Fruit fly (Drosophila melanogaster) whole organism, embryonic: ENCODE results near the gene CG32087.

Experiments
- CG10147 ChIP-seq: fragments of 200-800 bp; sonication (Bioruptor generic); optimal IDR thresholded peaks from 2 replicates; lab custom pipeline; 2019; ENCODE audit warnings: missing biosample characterization, mild to moderate bottlenecking, missing genetic modification characterization, moderate library complexity
- CG10209 ChIP-seq: fragments of 200-800 bp; sonication (Bioruptor generic); optimal IDR thresholded peaks from 3 replicates; lab custom pipeline; 2017; ENCODE audit warnings: missing biosample characterization, mild to moderate bottlenecking, missing genetic modification characterization, missing genetic modification reagents
- CG10959 ChIP-seq: fragments of 200-800 bp; sonication (Bioruptor generic); IDR thresholded peaks from 2 replicates; pipeline ENCODE4 v1.3.6; 2022; ENCODE audit warnings: missing biosample characterization, missing genetic modification characterization
- CG11504 ChIP-seq: fragments of 200-800 bp; sonication (Bioruptor generic); optimal IDR thresholded peaks from 3 replicates; lab custom pipeline; 2019; ENCODE audit warnings: missing biosample characterization, mild to moderate bottlenecking, missing genetic modification characterization, moderate library complexity
- CG12236 ChIP-seq: fragments of 200-800 bp; sonication (Bioruptor generic); optimal IDR thresholded peaks from 2 replicates; lab custom pipeline; 2016; ENCODE audit warnings: missing biosample characterization, missing genetic modification characterization
- CG12942 ChIP-seq: fragments of 200-800 bp; sonication (Bioruptor generic); optimal IDR thresholded peaks from 3 replicates; lab custom pipeline; 2016; ENCODE audit warnings: missing biosample characterization, missing genetic modification characterization
- CG13624 ChIP-seq: fragments of 200-800 bp; sonication (Bioruptor generic); optimal IDR thresholded peaks from 2 replicates; lab custom pipeline; 2016; ENCODE audit warnings: missing biosample characterization, missing genetic modification characterization
- CG15011 ChIP-seq: fragments of 200-800 bp; sonication (Bioruptor generic); optimal IDR thresholded peaks from 3 replicates; lab custom pipeline; 2018; ENCODE audit warnings: missing biosample characterization, mild to moderate bottlenecking, missing genetic modification characterization
- CG17568 ChIP-seq: fragments of 200-800 bp; sonication (Bioruptor generic); optimal IDR thresholded peaks from 2 replicates; lab custom pipeline; 2018; ENCODE audit warnings: missing biosample characterization, mild to moderate bottlenecking, missing genetic modification characterization, moderate library complexity
- CG30020 ChIP-seq: fragments of 200-800 bp; optimal IDR thresholded peaks from 2 replicates; lab custom pipeline; 2019; ENCODE audit warnings: missing biosample characterization, mild to moderate bottlenecking, missing genetic modification characterization, moderate library complexity
- CG3065 ChIP-seq: fragments of 200-800 bp; sonication (Bioruptor generic); optimal IDR thresholded peaks from 2 replicates; lab custom pipeline; 2016; ENCODE audit warnings: missing biosample characterization, missing genetic modification characterization
- CG33557 ChIP-seq: fragments of 200-800 bp; sonication (Bioruptor generic); optimal IDR thresholded peaks from 2 replicates; lab custom pipeline; 2019; ENCODE audit warnings: missing biosample characterization, mild to moderate bottlenecking, missing genetic modification characterization, moderate library complexity
- CG34224 ChIP-seq: fragments of 200-800 bp; sonication (Bioruptor generic); IDR thresholded peaks from 3 replicates; pipeline ENCODE4 v1.3.6; 2022; ENCODE audit warnings: missing biosample characterization, missing genetic modification characterization; ENCODE audit not compliant: partially characterized antibody
- CG4404 ChIP-seq: fragments of 200-800 bp; sonication (Bioruptor generic); IDR thresholded peaks from 2 replicates; pipeline ENCODE4 v1.3.6; 2022; ENCODE audit warnings: missing biosample characterization, missing genetic modification characterization
- CG8359 ChIP-seq: fragments of 200-800 bp; sonication (Bioruptor generic); optimal IDR thresholded peaks from 2 replicates; lab custom pipeline; 2017; ENCODE audit warnings: missing biosample characterization, mild to moderate bottlenecking, missing genetic modification characterization, borderline replicate concordance
- Dll ChIP-seq: fragments of 200-800 bp; sonication (Bioruptor generic); IDR thresholded peaks from 4 replicates; pipeline ENCODE4 v1.3.6; 2022; ENCODE audit warnings: missing biosample characterization, missing genetic modification characterization; ENCODE audit not compliant: partially characterized antibody
- Dp ChIP-seq: fragments of 200-800 bp; sonication (Bioruptor generic); optimal IDR thresholded peaks from 2 replicates; lab custom pipeline; 2018; ENCODE audit warnings: missing biosample characterization, mild to moderate bottlenecking, missing genetic modification characterization, moderate library complexity
- Ets97D ChIP-seq: fragments of 200-800 bp; sonication (Bioruptor generic); optimal IDR thresholded peaks from 3 replicates; lab custom pipeline; 2016; ENCODE audit warnings: missing biosample characterization, missing genetic modification characterization
- Lpt ChIP-seq: fragments of >200 bp; optimal IDR thresholded peaks from 2 replicates; lab custom pipeline; 2018; ENCODE audit warnings: missing biosample characterization, missing genetic modification characterization
- MTF-1 ChIP-seq: fragments of 200-800 bp; sonication (Bioruptor generic); optimal IDR thresholded peaks from 2 replicates; lab custom pipeline; 2018; ENCODE audit warnings: missing biosample characterization, mild to moderate bottlenecking, missing genetic modification characterization, borderline replicate concordance
- Meics ChIP-seq: fragments of 200-800 bp; sonication (Bioruptor generic); optimal IDR thresholded peaks from 2 replicates; lab custom pipeline; 2017; ENCODE audit warnings: missing biosample characterization, mild to moderate bottlenecking, missing genetic modification characterization
- Oaz ChIP-seq: fragments of 200-800 bp; sonication (Bioruptor generic); IDR thresholded peaks from 2 replicates; pipeline ENCODE4 v1.3.6; 2022; ENCODE audit warnings: missing biosample characterization, missing genetic modification characterization
- Sox102F ChIP-seq: fragments of 200-800 bp; sonication (Bioruptor generic); optimal IDR thresholded peaks from 2 replicates; lab custom pipeline; 2018; ENCODE audit warnings: missing biosample characterization, mild to moderate bottlenecking, missing genetic modification characterization, moderate library complexity
- Sry-δ ChIP-seq: fragments of 200-800 bp; sonication (Bioruptor generic); optimal IDR thresholded peaks from 2 replicates; lab custom pipeline; 2016; ENCODE audit warnings: missing biosample characterization, missing genetic modification characterization
- Stat92E ChIP-seq, 3 experiments: fragments of >200 bp in 2 of 3; fragments of 200-800 bp in 1 of 3; sonication (Bioruptor generic) in 1 of 3; optimal IDR thresholded peaks; 2 replicates each; lab custom pipeline; 2017 to 2019; ENCODE audit warnings: missing biosample characterization in 3 of 3, missing genetic modification characterization in 3 of 3, mild to moderate bottlenecking in 1 of 3, moderate library complexity in 1 of 3
- Trl ChIP-seq, 3 experiments: fragments of >200 bp in 2 of 3; fragments of 200-800 bp in 1 of 3; sonication (Bioruptor generic) in 1 of 3; optimal IDR thresholded peaks; 2 replicates in 1 of 3; 3 replicates in 2 of 3; lab custom pipeline; 2016 to 2017; ENCODE audit warnings: missing biosample characterization in 1 of 3, missing genetic modification characterization in 1 of 3
- Vsx1 ChIP-seq: fragments of 200-800 bp; sonication (Bioruptor generic); optimal IDR thresholded peaks from 2 replicates; lab custom pipeline; 2017; ENCODE audit warnings: missing biosample characterization, mild to moderate bottlenecking, missing genetic modification characterization, missing genetic modification reagents
- abd-A ChIP-seq: fragments of 200-800 bp; sonication (Bioruptor generic); optimal IDR thresholded peaks from 3 replicates; lab custom pipeline; 2019; ENCODE audit warnings: missing biosample characterization, mild to moderate bottlenecking, missing genetic modification characterization, moderate library complexity
- bab2 ChIP-seq: fragments of 200-800 bp; sonication (Bioruptor generic); optimal IDR thresholded peaks from 2 replicates; lab custom pipeline; 2016; ENCODE audit warnings: missing biosample characterization, missing genetic modification characterization
- bigmax ChIP-seq: fragments of 200-800 bp; sonication (Bioruptor generic); optimal IDR thresholded peaks from 2 replicates; lab custom pipeline; 2018; ENCODE audit warnings: missing biosample characterization, mild to moderate bottlenecking, missing genetic modification characterization
- chinmo ChIP-seq: fragments of 200-800 bp; sonication (Bioruptor generic); IDR thresholded peaks from 4 replicates; pipeline ENCODE4 v1.3.6; 2022; ENCODE audit warnings: missing biosample characterization, missing genetic modification characterization; ENCODE audit not compliant: partially characterized antibody
- chm ChIP-seq: fragments of 200-800 bp; sonication (Bioruptor generic); IDR thresholded peaks from 2 replicates; pipeline ENCODE4 v1.3.6; 2022; ENCODE audit warnings: missing biosample characterization, missing genetic modification characterization
- exex ChIP-seq: fragments of 200-800 bp; sonication (Bioruptor generic); optimal IDR thresholded peaks from 4 replicates; lab custom pipeline; 2018; ENCODE audit warnings: missing biosample characterization, mild to moderate bottlenecking, missing genetic modification characterization, moderate library complexity
- fd102C ChIP-seq: fragments of 200-800 bp; sonication (Bioruptor generic); optimal IDR thresholded peaks from 2 replicates; lab custom pipeline; 2018; ENCODE audit warnings: missing biosample characterization, mild to moderate bottlenecking, missing genetic modification characterization, moderate library complexity
- fd3F ChIP-seq: fragments of 200-800 bp; sonication (Bioruptor generic); optimal IDR thresholded peaks from 2 replicates; lab custom pipeline; 2018; ENCODE audit warnings: missing biosample characterization, mild to moderate bottlenecking, missing genetic modification characterization, moderate library complexity
- ftz-f1 ChIP-seq: fragments of 200-800 bp; sonication (Bioruptor generic); optimal IDR thresholded peaks from 2 replicates; lab custom pipeline; 2016; ENCODE audit warnings: missing biosample characterization, missing genetic modification characterization
- gro ChIP-seq: fragments of 200-800 bp; sonication (Bioruptor generic); optimal IDR thresholded peaks from 2 replicates; lab custom pipeline; 2016; ENCODE audit warnings: missing biosample characterization, missing genetic modification characterization
- gt ChIP-seq: fragments of 200-800 bp; sonication (Bioruptor generic); IDR thresholded peaks from 2 replicates; pipeline ENCODE4 v1.3.6; 2022; ENCODE audit warnings: missing biosample characterization, missing genetic modification characterization
- hth ChIP-seq: fragments of >200 bp; optimal IDR thresholded peaks from 2 replicates; lab custom pipeline; 2017; ENCODE audit warnings: inconsistent platforms
- insv ChIP-seq, 2 experiments: fragments of 200-800 bp; sonication (Bioruptor generic); optimal IDR thresholded peaks; 3 replicates each; lab custom pipeline; 2016 to 2018; ENCODE audit warnings: missing biosample characterization in 2 of 2, missing genetic modification characterization in 2 of 2
- ro ChIP-seq: fragments of 200-800 bp; sonication (Bioruptor generic); IDR thresholded peaks from 2 replicates; pipeline ENCODE4 v1.3.6; 2022; ENCODE audit warnings: missing biosample characterization, missing genetic modification characterization
- sc ChIP-seq, 3 experiments: fragments of >200 bp in 2 of 3; fragments of 200-800 bp in 1 of 3; sonication (Bioruptor generic) in 1 of 3; optimal IDR thresholded peaks; 2 replicates in 2 of 3; 3 replicates in 1 of 3; lab custom pipeline; 2017; ENCODE audit warnings: mild to moderate bottlenecking in 1 of 3, missing biosample characterization in 1 of 3, missing genetic modification characterization in 1 of 3, missing genetic modification reagents in 1 of 3
- so ChIP-seq: fragments of 200-800 bp; sonication (Bioruptor generic); IDR thresholded peaks from 3 replicates; pipeline ENCODE4 v1.3.6; 2022; ENCODE audit warnings: missing biosample characterization, missing genetic modification characterization
- sqz ChIP-seq: fragments of 200-800 bp; sonication (Bioruptor generic); optimal IDR thresholded peaks from 3 replicates; lab custom pipeline; 2018; ENCODE audit warnings: missing biosample characterization, mild to moderate bottlenecking, missing genetic modification characterization
- tup ChIP-seq: fragments of 200-800 bp; sonication (Bioruptor generic); optimal IDR thresholded peaks from 2 replicates; lab custom pipeline; 2016; ENCODE audit warnings: missing biosample characterization, mild to moderate bottlenecking, missing genetic modification characterization, moderate library complexity
- yki ChIP-seq: fragments of >200 bp; optimal IDR thresholded peaks from 3 replicates; lab custom pipeline; 2018

The CG32087 gene

DNA sequence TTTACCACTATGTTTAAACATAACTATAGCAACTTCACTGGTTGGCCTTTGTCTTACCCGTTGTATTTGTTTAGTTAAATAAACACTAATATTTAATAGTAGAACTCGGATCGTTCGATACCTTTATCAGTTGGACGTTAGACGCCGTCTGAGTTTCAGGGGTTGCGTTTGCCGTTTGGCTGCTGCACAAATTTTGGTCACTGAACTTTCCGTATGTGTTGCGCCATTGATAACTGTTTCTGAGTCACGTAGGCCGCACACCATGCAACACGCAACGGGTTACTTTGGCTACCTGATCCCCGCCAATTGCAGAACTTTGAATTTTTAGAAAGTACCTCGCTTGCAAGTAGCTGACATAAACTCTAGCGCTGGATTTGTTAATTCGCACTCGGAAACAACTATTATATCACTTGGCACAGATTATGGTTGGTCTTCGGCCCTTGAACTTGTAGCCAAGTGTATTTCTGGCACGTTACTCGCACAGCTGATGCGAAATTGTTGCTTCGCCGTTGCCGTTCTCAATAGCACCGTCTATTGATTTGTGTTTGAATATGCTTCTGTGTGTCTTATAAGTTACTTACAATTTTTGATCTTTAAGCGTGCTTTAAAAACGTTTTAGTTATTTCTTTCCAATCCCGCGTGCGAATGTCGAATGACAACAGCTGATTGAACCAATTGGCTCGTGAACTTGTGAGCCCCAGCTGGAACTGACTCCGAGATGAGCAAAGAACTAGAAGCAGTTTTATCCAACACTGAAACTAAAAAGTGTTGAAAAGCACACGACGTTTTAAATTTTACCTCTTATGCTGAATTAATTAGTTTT is 35.4 kb upstream of the CG32087 start, which contains the start of gene Dph1 (continued):
- TF ChIP-seq ro (GFP tag; lab: Robert Waterston, UW), result 0 out of 2 replicates have a peak, but pooled peaks have one; percentile 20
- peak; percentile 22 for TF ChIP-seq CG30020 (tag; lab: Kevin White, UChicago)
- peak; percentile 48; the same call in 1 of the 2 replicates for TF ChIP-seq CG4404 (GFP tag; lab: Robert Waterston, UW)
- TF ChIP-seq chm (GFP tag; lab: Robert Waterston, UW), result peak; percentile 88
- no peak for TF ChIP-seq Lpt (GFP tag; lab: Kevin White, UChicago)
- peak; percentile 54 for TF ChIP-seq MTF-1 (GFP tag; lab: Kevin White, UChicago)
- 0 out of 4 replicates have a peak, but pooled peaks have one; percentile 34 for TF ChIP-seq chinmo (GFP tag; lab: Robert Waterston, UW)
- no peak for TF ChIP-seq fd102C (GFP tag; lab: Kevin White, UChicago)
- TF ChIP-seq Sry-δ, result peak; percentile 23
- TF ChIP-seq CG17568, result peak; percentile 68
- TF ChIP-seq gt (GFP tag; lab: Robert Waterston, UW), result peak; percentile 74
- TF ChIP-seq bab2 (GFP tag; lab: Kevin White, UChicago), result peak; percentile 93
- TF ChIP-seq sqz (GFP tag; lab: Kevin White, UChicago), result peak; percentile 16
- peak; percentile 89 for TF ChIP-seq so (GFP tag; lab: Robert Waterston, UW)
- TF ChIP-seq CG10147 (GFP tag; lab: Kevin White, UChicago), result peak; percentile 46
- TF ChIP-seq Stat92E (GFP tag; optimal IDR thresholded peaks at IDR 0.05; lab: Kevin White, UChicago), result peak in 1 of 3 experiments; percentile 92
- TF ChIP-seq Sox102F, result peak; percentile 87
- peak; percentile 90 for TF ChIP-seq Ets97D (GFP tag; lab: Kevin White, UChicago)
- peak; percentile 33 for TF ChIP-seq exex (tag; lab: Kevin White, UChicago)
- TF ChIP-seq CG12236, result peak; percentile 68
- TF ChIP-seq CG15011 (GFP tag; lab: Kevin White, UChicago), result peak; percentile 38
- TF ChIP-seq Oaz (GFP tag; lab: Robert Waterston, UW), result peak; percentile 49; the same call in 1 of the 2 replicates
- TF ChIP-seq Dp (GFP tag; lab: Kevin White, UChicago), result peak; percentile 86
- TF ChIP-seq tup (GFP tag; lab: Kevin White, UChicago), result peak; percentile 47
- TF ChIP-seq hth (lab: Kevin White, UChicago), result no peak
- TF ChIP-seq CG12942 (GFP tag; lab: Kevin White, UChicago), result peak; percentile 58
- no peak for TF ChIP-seq sc (optimal IDR thresholded peaks at IDR 0.05; lab: Kevin White, UChicago)
- peak; percentile 52 for TF ChIP-seq sc (GFP tag; optimal IDR thresholded peaks at IDR 0.05; lab: Kevin White, UChicago)
- TF ChIP-seq CG3065, result peak; percentile 30
- peak; percentile 65 for TF ChIP-seq CG8359 (GFP tag; lab: Kevin White, UChicago)
- TF ChIP-seq CG34224 (GFP tag; lab: Robert Waterston, UW), result peak; percentile 64
- TF ChIP-seq bigmax (GFP tag; lab: Kevin White, UChicago), result no peak
- peak; percentile 89 for TF ChIP-seq CG11504 (tag; lab: Kevin White, UChicago)
- peak in 1 of 2 experiments; percentile 95 for TF ChIP-seq insv (GFP tag; optimal IDR thresholded peaks at IDR 0.05; lab: Kevin White, UChicago)
- TF ChIP-seq Vsx1 (GFP tag; lab: Kevin White, UChicago), result peak; percentile 73
- TF ChIP-seq ftz-f1 (GFP tag; lab: Kevin White, UChicago), result peak; percentile 77
- peak; percentile 62 for TF ChIP-seq fd3F (GFP tag; lab: Kevin White, UChicago)
- peak; percentile 88 for TF ChIP-seq Meics (GFP tag; lab: Kevin White, UChicago)
- peak; percentile 66 for TF ChIP-seq CG10959
- TF ChIP-seq CG10209 (GFP tag; lab: Kevin White, UChicago), result peak; percentile 79
- no peak for TF ChIP-seq yki
- peak; percentile 75 for TF ChIP-seq CG33557 (GFP tag; lab: Kevin White, UChicago)
- TF ChIP-seq Dll, result peak; percentile 64; the same call in 3 of the 4 replicates
- TF ChIP-seq Trl (optimal IDR thresholded peaks at IDR 0.05; lab: Kevin White, UChicago), result no peak
- TF ChIP-seq Trl (GFP tag; optimal IDR thresholded peaks at IDR 0.05; lab: Kevin White, UChicago), result peak; percentile 78
- TF ChIP-seq gro (GFP tag; lab: Kevin White, UChicago), result peak; percentile 70
- peak; percentile 85 for TF ChIP-seq CG13624 (GFP tag; lab: Kevin White, UChicago)
- peak; percentile 30 for TF ChIP-seq abd-A (tag; lab: Kevin White, UChicago)
